Worm (Caenorhabditis elegans): ENCODE results near the gene dhhc-9.

DNA sequence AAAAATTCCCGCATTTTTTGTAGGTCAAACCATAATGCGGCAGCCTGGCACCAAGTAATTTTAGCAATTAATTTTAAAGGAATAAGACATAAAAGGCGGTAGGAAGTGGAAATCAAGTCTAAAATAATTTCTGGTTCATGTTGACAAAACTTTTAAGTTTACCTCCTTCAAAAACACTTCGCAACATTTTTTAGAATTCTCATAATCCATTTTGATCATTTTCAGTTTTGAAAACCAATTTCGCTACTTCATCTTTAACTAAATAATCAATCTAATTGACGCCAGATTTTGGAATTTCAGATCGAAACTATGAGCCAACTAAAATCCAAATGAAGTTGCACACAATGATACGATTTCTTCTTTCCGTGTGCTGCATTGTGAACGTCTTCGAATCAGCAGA is 42.0 kb downstream of the dhhc-9 start, which contains the start of gene lgc-40:
- TF ChIP-seq ceh-82 (tag; optimal IDR thresholded peaks at IDR 0.05) (no peak), nhr-71 (tag; optimal IDR thresholded peaks at IDR 0.05) (no peak), nhr-237 (tag; optimal IDR thresholded peaks at IDR 0.05) (no peak), fkh-10 (GFP tag; optimal IDR thresholded peaks at IDR 0.05) (no peak), alr-1 (tag; optimal IDR thresholded peaks at IDR 0.05; ENCODE audit: borderline replicate concordance) (no peak), dpl-1 (GFP tag; optimal IDR thresholded peaks at IDR 0.05) (no peak), nhr-76 (tag; optimal IDR thresholded peaks at IDR 0.05) (no peak), ztf-11 (tag; optimal IDR thresholded peaks at IDR 0.05) (no peak), fos-1 (tag; optimal IDR thresholded peaks at IDR 0.05) (no peak), skn-1 (tag; optimal IDR thresholded peaks at IDR 0.05) (no peak), snpc-4 (tag; optimal IDR thresholded peaks at IDR 0.05) (no peak)
